Fruit fly (Drosophila melanogaster) whole organism, embryonic: Measurements from ENCODE around the gene CG6168.

ENCODE experiments used
- Awh ChIP-seq: fragments of 200-800 bp; sonication (Bioruptor generic); IDR thresholded peaks from 2 replicates; pipeline ENCODE4, ENCODE4 v1.3.6; 2022; ENCODE audit warnings: missing biosample characterization, missing genetic modification characterization
- Bgb ChIP-seq: fragments of 200-800 bp; sonication (Bioruptor generic); IDR thresholded peaks from 2 replicates; pipeline ENCODE4 v1.3.6; 2022; ENCODE audit warnings: missing biosample characterization, missing genetic modification characterization; ENCODE audit not compliant: partially characterized antibody
- CG10209 ChIP-seq: fragments of 200-800 bp; sonication (Bioruptor generic); optimal IDR thresholded peaks from 3 replicates; lab custom pipeline; 2017; ENCODE audit warnings: missing biosample characterization, mild to moderate bottlenecking, missing genetic modification characterization, missing genetic modification reagents
- CG10366 ChIP-seq: fragments of 200-800 bp; sonication (Bioruptor generic); IDR thresholded peaks from 2 replicates; pipeline ENCODE4 v1.3.6; 2022; ENCODE audit warnings: missing biosample characterization, missing genetic modification characterization
- CG11085 ChIP-seq: fragments of 200-800 bp; sonication (Bioruptor generic); IDR thresholded peaks from 2 replicates; pipeline ENCODE4 v1.3.6; 2022; ENCODE audit warnings: missing biosample characterization, missing genetic modification characterization
- CG11504 ChIP-seq: fragments of 200-800 bp; sonication (Bioruptor generic); optimal IDR thresholded peaks from 3 replicates; lab custom pipeline; 2019; ENCODE audit warnings: missing biosample characterization, mild to moderate bottlenecking, missing genetic modification characterization, moderate library complexity
- CG11696 ChIP-seq: fragments of 200-800 bp; sonication (Bioruptor generic); IDR thresholded peaks from 2 replicates; pipeline ENCODE4 v1.3.6; 2022; ENCODE audit warnings: missing biosample characterization, missing genetic modification characterization
- CG12391 ChIP-seq: fragments of 200-800 bp; sonication (Bioruptor generic); optimal IDR thresholded peaks from 3 replicates; lab custom pipeline; 2018; ENCODE audit warnings: missing biosample characterization, mild to moderate bottlenecking, missing genetic modification characterization, moderate library complexity
- CG12942 ChIP-seq: fragments of 200-800 bp; sonication (Bioruptor generic); optimal IDR thresholded peaks from 3 replicates; lab custom pipeline; 2016; ENCODE audit warnings: missing biosample characterization, missing genetic modification characterization
- CG14441 ChIP-seq: fragments of 200-800 bp; sonication (Bioruptor generic); IDR thresholded peaks from 2 replicates; pipeline ENCODE4 v1.3.6; 2022; ENCODE audit warnings: missing biosample characterization, missing genetic modification characterization
- CG15269 ChIP-seq: fragments of 200-800 bp; sonication (Bioruptor generic); optimal IDR thresholded peaks from 2 replicates; lab custom pipeline; 2018; ENCODE audit warnings: missing biosample characterization, mild to moderate bottlenecking, missing genetic modification characterization, moderate library complexity
- CG17328 ChIP-seq: fragments of 200-800 bp; sonication (Bioruptor generic); IDR thresholded peaks from 2 replicates; pipeline ENCODE4 v1.3.6; 2022; ENCODE audit warnings: missing biosample characterization, missing genetic modification characterization
- CG4360 ChIP-seq: fragments of 200-800 bp; sonication (Bioruptor generic); IDR thresholded peaks from 2 replicates; pipeline ENCODE4 v1.3.6; 2022; ENCODE audit warnings: missing biosample characterization, missing genetic modification characterization
- CG4854 ChIP-seq: fragments of 200-800 bp; sonication (Bioruptor generic); optimal IDR thresholded peaks from 2 replicates; lab custom pipeline; 2016; ENCODE audit warnings: missing biosample characterization, missing genetic modification characterization, inconsistent platforms
- CG5953 ChIP-seq: fragments of 200-800 bp; sonication (Bioruptor generic); IDR thresholded peaks from 2 replicates; pipeline ENCODE4 v1.3.6; 2022; ENCODE audit warnings: missing biosample characterization, missing genetic modification characterization
- CG6272 ChIP-seq: fragments of 200-800 bp; sonication (Bioruptor generic); IDR thresholded peaks from 2 replicates; pipeline ENCODE4 v1.3.6; 2022; ENCODE audit warnings: missing biosample characterization, missing genetic modification characterization
- CG7357 ChIP-seq: fragments of 200-800 bp; sonication (Bioruptor generic); IDR thresholded peaks from 3 replicates; pipeline ENCODE4 v1.3.6; 2022; ENCODE audit warnings: missing biosample characterization, missing genetic modification characterization
- CG7786 ChIP-seq: fragments of 200-800 bp; sonication (Bioruptor generic); optimal IDR thresholded peaks from 2 replicates; lab custom pipeline; 2016; ENCODE audit warnings: missing biosample characterization, missing genetic modification characterization
- CG8089 ChIP-seq: fragments of 200-800 bp; sonication (Bioruptor generic); optimal IDR thresholded peaks from 3 replicates; lab custom pipeline; 2016; ENCODE audit warnings: missing biosample characterization, missing genetic modification characterization
- CG9609 ChIP-seq: fragments of 200-800 bp; sonication (Bioruptor generic); optimal IDR thresholded peaks from 3 replicates; lab custom pipeline; 2016; ENCODE audit warnings: missing biosample characterization, missing genetic modification characterization
- Deaf1 ChIP-seq: fragments of 200-800 bp; optimal IDR thresholded peaks from 3 replicates; lab custom pipeline; 2019; ENCODE audit warnings: missing biosample characterization, mild to moderate bottlenecking, missing genetic modification characterization, moderate library complexity
- Fer3 ChIP-seq: fragments of 200-800 bp; sonication (Bioruptor generic); optimal IDR thresholded peaks from 2 replicates; lab custom pipeline; 2018; ENCODE audit warnings: missing biosample characterization, mild to moderate bottlenecking, missing genetic modification characterization, moderate library complexity
- Med ChIP-seq: fragments of 200-800 bp; sonication (Bioruptor generic); peaks from one replicate; lab custom pipeline; 2016; ENCODE audit warnings: missing biosample characterization, missing genetic modification characterization, mild to moderate bottlenecking, inconsistent platforms, moderate library complexity
- Optix ChIP-seq: fragments of 200-800 bp; sonication (Bioruptor generic); IDR thresholded peaks from 3 replicates; pipeline ENCODE4 v1.3.6; 2022; ENCODE audit warnings: missing biosample characterization, missing genetic modification characterization
- Pdp1 ChIP-seq, 2 experiments: fragments of 200-800 bp; sonication (Bioruptor generic); optimal IDR thresholded peaks; 3 replicates each; lab custom pipeline; 2016; ENCODE audit warnings: missing biosample characterization in 2 of 2, missing genetic modification characterization in 2 of 2, mild to moderate bottlenecking in 1 of 2, moderate library complexity in 1 of 2
- Rfx ChIP-seq: fragments of 200-800 bp; sonication (Bioruptor generic); IDR thresholded peaks from 2 replicates; pipeline ENCODE4 v1.3.6; 2022; ENCODE audit warnings: missing biosample characterization, missing genetic modification characterization
- ac ChIP-seq: fragments of 200-800 bp; sonication (Bioruptor generic); optimal IDR thresholded peaks from 3 replicates; lab custom pipeline; 2017; ENCODE audit warnings: missing biosample characterization, mild to moderate bottlenecking, missing genetic modification characterization
- al ChIP-seq: fragments of 200-800 bp; sonication (Bioruptor generic); IDR thresholded peaks from 2 replicates; pipeline ENCODE4 v1.3.6; 2022; ENCODE audit warnings: missing biosample characterization, missing genetic modification characterization
- amos ChIP-seq: fragments of 200-800 bp; sonication (Bioruptor generic); IDR thresholded peaks from 2 replicates; pipeline ENCODE4 v1.3.6; 2022; ENCODE audit warnings: missing biosample characterization, missing genetic modification characterization; ENCODE audit not compliant: partially characterized antibody
- bcd ChIP-seq: fragments of 200-800 bp; sonication (Bioruptor generic); optimal IDR thresholded peaks from 2 replicates; lab custom pipeline; 2017; ENCODE audit warnings: missing biosample characterization, mild to moderate bottlenecking, missing genetic modification characterization
- crc ChIP-seq: fragments of 200-800 bp; sonication (Bioruptor generic); optimal IDR thresholded peaks from 2 replicates; lab custom pipeline; 2016; ENCODE audit warnings: missing biosample characterization, missing genetic modification characterization
- dpn ChIP-seq, 2 experiments: fragments of 200-800 bp; sonication (Bioruptor generic); optimal IDR thresholded peaks; 3 replicates each; lab custom pipeline; 2016; ENCODE audit warnings: missing biosample characterization in 2 of 2, missing genetic modification characterization in 2 of 2
- fd102C ChIP-seq: fragments of 200-800 bp; sonication (Bioruptor generic); optimal IDR thresholded peaks from 2 replicates; lab custom pipeline; 2018; ENCODE audit warnings: missing biosample characterization, mild to moderate bottlenecking, missing genetic modification characterization, moderate library complexity
- gce ChIP-seq: fragments of 200-800 bp; sonication (Bioruptor generic); IDR thresholded peaks from 3 replicates; pipeline ENCODE4 v1.3.6; 2022; ENCODE audit warnings: missing biosample characterization, missing genetic modification characterization
- gro ChIP-seq: fragments of 200-800 bp; sonication (Bioruptor generic); optimal IDR thresholded peaks from 2 replicates; lab custom pipeline; 2016; ENCODE audit warnings: missing biosample characterization, missing genetic modification characterization
- ham ChIP-seq: fragments of 200-800 bp; sonication (Bioruptor generic); IDR thresholded peaks from 2 replicates; pipeline ENCODE4 v1.3.6; 2022; ENCODE audit warnings: missing biosample characterization, missing genetic modification characterization
- hth ChIP-seq: fragments of >200 bp; optimal IDR thresholded peaks from 2 replicates; lab custom pipeline; 2017; ENCODE audit warnings: inconsistent platforms
- jumu ChIP-seq: fragments of 200-800 bp; sonication (Bioruptor generic); optimal IDR thresholded peaks from 3 replicates; lab custom pipeline; 2016; ENCODE audit warnings: missing biosample characterization, missing genetic modification characterization
- ken ChIP-seq: fragments of 200-800 bp; sonication (Bioruptor generic); IDR thresholded peaks from 3 replicates; pipeline ENCODE4 v1.3.6; 2022; ENCODE audit warnings: missing biosample characterization, missing genetic modification characterization
- lmd ChIP-seq: fragments of 200-800 bp; sonication (Bioruptor generic); IDR thresholded peaks from 2 replicates; pipeline ENCODE4 v1.3.6; 2022; ENCODE audit warnings: missing biosample characterization, missing genetic modification characterization
- mirr ChIP-seq: fragments of 200-800 bp; sonication (Bioruptor generic); optimal IDR thresholded peaks from 3 replicates; lab custom pipeline; 2018; ENCODE audit warnings: missing biosample characterization, mild to moderate bottlenecking, missing genetic modification characterization
- mld ChIP-seq: fragments of 200-800 bp; sonication (Bioruptor generic); IDR thresholded peaks from 3 replicates; pipeline ENCODE4 v1.3.6; 2022; ENCODE audit warnings: missing biosample characterization, missing genetic modification characterization; ENCODE audit not compliant: partially characterized antibody
- oc ChIP-seq: fragments of 200-800 bp; sonication (Bioruptor generic); optimal IDR thresholded peaks from 2 replicates; lab custom pipeline; 2018; ENCODE audit warnings: missing biosample characterization, mild to moderate bottlenecking, missing genetic modification characterization, moderate library complexity
- pan ChIP-seq, 4 experiments: fragments of >200 bp in 3 of 4; fragments of 200-800 bp in 1 of 4; sonication (Bioruptor generic) in 1 of 4; optimal IDR thresholded peaks in 3 of 4; IDR thresholded peaks in 1 of 4; 2 replicates each; pipeline versions ENCODE4 v1.3.6 to Lab custom; 2017 to 2022; ENCODE audit warnings: missing biosample characterization in 2 of 4, missing genetic modification characterization in 2 of 4, mixed read lengths in 1 of 4
- ranshi ChIP-seq: fragments of 200-800 bp; sonication (Bioruptor generic); IDR thresholded peaks from 2 replicates; pipeline ENCODE4 v1.3.6; 2022; ENCODE audit warnings: missing biosample characterization, missing genetic modification characterization
- schlank ChIP-seq: fragments of 200-800 bp; sonication (Bioruptor generic); optimal IDR thresholded peaks from 2 replicates; lab custom pipeline; 2018; ENCODE audit warnings: missing biosample characterization, mild to moderate bottlenecking, missing genetic modification characterization
- slbo ChIP-seq: fragments of 200-800 bp; sonication (Bioruptor generic); IDR thresholded peaks from 2 replicates; pipeline ENCODE4 v1.3.6; 2022; ENCODE audit warnings: missing biosample characterization, missing genetic modification characterization
- z ChIP-seq: fragments of 200-800 bp; sonication (Bioruptor generic); IDR thresholded peaks from 3 replicates; pipeline ENCODE4 v1.3.6; 2022; ENCODE audit warnings: missing biosample characterization, missing genetic modification characterization
- zen ChIP-seq: fragments of 200-800 bp; sonication (Bioruptor generic); optimal IDR thresholded peaks from 3 replicates; lab custom pipeline; 2018; ENCODE audit warnings: missing biosample characterization, mild to moderate bottlenecking, missing genetic modification characterization, moderate library complexity

CG6168 gene

DNA sequence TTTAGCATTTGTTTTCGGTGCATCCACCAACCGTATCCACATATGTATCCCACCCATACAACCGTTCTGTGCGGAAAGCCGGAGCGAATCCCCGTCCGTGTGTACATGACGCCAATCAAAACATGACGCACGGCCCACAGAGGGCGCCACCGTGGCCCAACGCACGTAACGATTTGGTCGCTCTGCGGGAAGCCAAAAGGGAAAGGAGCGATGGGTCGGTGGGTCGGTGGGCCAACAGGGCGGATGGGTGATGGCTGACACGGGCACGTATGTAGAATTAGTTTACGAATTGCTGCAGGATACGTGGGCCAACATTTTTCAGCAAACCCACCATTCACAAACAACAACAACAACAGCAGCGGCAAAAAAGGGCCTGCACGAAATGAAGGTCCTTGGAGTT, 37.2 kb upstream of the CG6168 start (continued):
- peak; percentile 48 for TF ChIP-seq CG4360 (GFP tag; lab: Robert Waterston, UW)
- no peak for TF ChIP-seq gce (GFP tag; lab: Robert Waterston, UW)
- TF ChIP-seq oc (tag; lab: Kevin White, UChicago), result peak; percentile 5
- peak; percentile 38 for TF ChIP-seq CG11504 (tag; lab: Kevin White, UChicago)
- TF ChIP-seq ranshi, result 0 out of 2 replicates have a peak, but pooled peaks have one; percentile 19
- peak; percentile 1 for TF ChIP-seq bcd (GFP tag; lab: Kevin White, UChicago)
- peak; percentile 5 for TF ChIP-seq CG7786 (GFP tag; lab: Kevin White, UChicago)
- TF ChIP-seq amos (GFP tag; lab: Robert Waterston, UW), result no peak; the same call in 1 of the 2 replicates
- TF ChIP-seq z (GFP tag; lab: Robert Waterston, UW), result 0 out of 3 replicates have a peak, but pooled peaks have one; percentile 44
- peak; percentile 43; the same call in 1 of the 2 replicates for TF ChIP-seq CG11696 (GFP tag; lab: Robert Waterston, UW)
- TF ChIP-seq Deaf1 (tag; lab: Kevin White, UChicago), result no peak
- TF ChIP-seq Rfx, result peak; percentile 58
- no peak for TF ChIP-seq fd102C (GFP tag; lab: Kevin White, UChicago)
- peak in 1 of 2 experiments; percentile 26 for TF ChIP-seq Pdp1 (GFP tag; optimal IDR thresholded peaks at IDR 0.05; lab: Kevin White, UChicago)
- no peak for TF ChIP-seq al
- TF ChIP-seq CG12391 (tag; lab: Kevin White, UChicago), result no peak
- peak; percentile 19 for TF ChIP-seq gro (GFP tag; lab: Kevin White, UChicago)
- 0 out of 2 replicates have a peak, but pooled peaks have one; percentile 25 for TF ChIP-seq CG5953
- 0 out of 2 replicates have a peak, but pooled peaks have one; percentile 8 for TF ChIP-seq CG6272 (GFP tag; lab: Robert Waterston, UW)
- no peak for TF ChIP-seq CG7357 (GFP tag; lab: Robert Waterston, UW)
- TF ChIP-seq CG12942 (GFP tag; lab: Kevin White, UChicago), result peak; percentile 0
- no peak for TF ChIP-seq Fer3 (tag; lab: Kevin White, UChicago)
- peak; percentile 18; the same call in 1 of the 2 replicates for TF ChIP-seq CG10366 (GFP tag; lab: Robert Waterston, UW)
- TF ChIP-seq pan (optimal IDR thresholded peaks at IDR 0.05; lab: Kevin White, UChicago), result no peak
- peak in 1 of 2 experiments; percentile 46 for TF ChIP-seq pan (GFP tag; optimal IDR thresholded peaks at IDR 0.05 in 1 of 2, IDR thresholded peaks at IDR 0.05 in 1 of 2)
- TF ChIP-seq schlank, result peak; percentile 36
- TF ChIP-seq zen, result peak; percentile 5
- TF ChIP-seq ken, result peak; percentile 43; the same call in 1 of the 3 replicates
- peak; percentile 24 for TF ChIP-seq CG10209 (GFP tag; lab: Kevin White, UChicago)
- 0 out of 2 replicates have a peak, but pooled peaks have one; percentile 5 for TF ChIP-seq lmd (GFP tag; lab: Robert Waterston, UW)
- TF ChIP-seq hth, result no peak
- TF ChIP-seq Med (GFP tag; lab: Kevin White, UChicago), result peak; percentile 86
- TF ChIP-seq mld (GFP tag; lab: Robert Waterston, UW), result no peak
- peak; percentile 4 for TF ChIP-seq CG9609 (GFP tag; lab: Kevin White, UChicago)
- peak; percentile 53; the same call in 2 of the 3 replicates for TF ChIP-seq Optix (GFP tag; lab: Robert Waterston, UW)
- peak; percentile 43 for TF ChIP-seq slbo (GFP tag; lab: Robert Waterston, UW)
- 0 out of 2 replicates have a peak, but pooled peaks have one; percentile 8 for TF ChIP-seq Awh
- no peak for TF ChIP-seq crc (GFP tag; lab: Kevin White, UChicago)
- no peak for TF ChIP-seq ac (GFP tag; lab: Kevin White, UChicago)
- TF ChIP-seq dpn (GFP tag; optimal IDR thresholded peaks at IDR 0.05; lab: Kevin White, UChicago), result peak in 1 of 2 experiments; percentile 10
- peak; percentile 35 for TF ChIP-seq mirr (GFP tag; lab: Kevin White, UChicago)
- TF ChIP-seq CG11085, result 0 out of 2 replicates have a peak, but pooled peaks have one; percentile 9
- TF ChIP-seq jumu (GFP tag; lab: Kevin White, UChicago), result peak; percentile 2
- TF ChIP-seq ham (GFP tag; lab: Robert Waterston, UW), result peak; percentile 24; the same call in 1 of the 2 replicates
- peak; percentile 44 for TF ChIP-seq CG8089 (GFP tag; lab: Kevin White, UChicago)
- TF ChIP-seq CG17328 (GFP tag; lab: Robert Waterston, UW), result 0 out of 2 replicates have a peak, but pooled peaks have one; percentile 24
- peak; percentile 35 for TF ChIP-seq CG15269 (tag; lab: Kevin White, UChicago)
- TF ChIP-seq CG4854 (GFP tag; lab: Kevin White, UChicago), result peak; percentile 3
- no peak for TF ChIP-seq CG14441
- TF ChIP-seq Bgb (GFP tag; lab: Robert Waterston, UW), result peak; percentile 24; the same call in 1 of the 2 replicates
